Fruit fly (Drosophila melanogaster): ENCODE data around the gene AstA.

Gene AstA

DNA sequence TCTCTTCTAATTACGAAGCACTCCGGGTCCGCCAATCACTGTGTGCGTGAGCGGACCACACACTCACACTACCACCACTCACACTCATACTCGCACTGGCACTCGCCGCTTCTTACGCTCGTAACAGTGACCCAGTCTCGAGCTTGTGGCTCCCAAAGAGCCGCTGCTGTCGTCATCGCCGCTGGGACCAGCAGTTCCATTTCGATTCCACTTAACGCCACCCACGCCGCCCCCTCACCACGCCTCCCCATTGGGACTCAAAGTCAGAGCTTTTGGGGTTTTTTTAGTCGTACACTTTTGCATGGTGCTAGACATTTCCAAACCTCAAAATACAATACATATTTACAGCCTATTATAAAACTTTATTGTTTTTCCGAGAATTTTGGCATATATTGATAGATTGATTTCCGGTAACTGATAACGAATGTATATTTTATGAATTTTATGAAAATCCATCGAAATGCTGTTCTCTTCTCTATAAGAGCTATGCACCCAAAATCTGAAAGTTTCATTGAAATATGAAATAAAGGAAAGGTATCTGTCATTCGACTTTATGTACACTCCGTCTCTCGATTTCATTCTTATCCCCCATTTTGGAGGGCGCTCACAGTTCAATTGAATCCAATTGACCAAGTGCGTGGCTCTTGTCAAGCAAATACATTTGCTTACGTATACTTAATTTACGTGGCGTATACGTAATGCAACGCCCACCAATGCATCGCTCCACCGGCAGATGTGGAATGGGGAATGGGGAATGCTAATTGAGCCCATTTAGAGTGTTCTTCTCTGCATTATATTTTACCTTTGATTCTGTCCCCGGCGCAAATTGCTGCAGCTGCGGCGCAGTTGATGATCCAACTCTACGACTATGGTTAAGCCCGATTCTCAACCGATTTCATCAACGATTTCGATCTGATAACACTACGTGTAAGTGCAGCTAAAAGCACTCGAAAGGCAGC, 6.7 kb upstream of the AstA start, which contains the start of gene CG42331:
TSS of gene CG42331 (plus strand) at position 909 of the 959 bp plus-strand sequence.
- no peak for TF ChIP-seq CG15710 (tag; optimal IDR thresholded peaks at IDR 0.05)
- TF ChIP-seq D1 (tag; optimal IDR thresholded peaks at IDR 0.05), result no peak
- no peak for TF ChIP-seq CG13204 (GFP tag; optimal IDR thresholded peaks at IDR 0.05)
- no peak for TF ChIP-seq CG8159 (tag; optimal IDR thresholded peaks at IDR 0.05)
- TF ChIP-seq CG9948 (tag; optimal IDR thresholded peaks at IDR 0.05), result no peak
- 0 out of 3 replicates have a peak, but pooled peaks have one; percentile 17 for TF ChIP-seq CG4496 (GFP tag; IDR thresholded peaks at IDR 0.05)
- peak; percentile 47; the same call in 2 of the 3 replicates for TF ChIP-seq fd96Ca (GFP tag; IDR thresholded peaks at IDR 0.05)

DNA sequence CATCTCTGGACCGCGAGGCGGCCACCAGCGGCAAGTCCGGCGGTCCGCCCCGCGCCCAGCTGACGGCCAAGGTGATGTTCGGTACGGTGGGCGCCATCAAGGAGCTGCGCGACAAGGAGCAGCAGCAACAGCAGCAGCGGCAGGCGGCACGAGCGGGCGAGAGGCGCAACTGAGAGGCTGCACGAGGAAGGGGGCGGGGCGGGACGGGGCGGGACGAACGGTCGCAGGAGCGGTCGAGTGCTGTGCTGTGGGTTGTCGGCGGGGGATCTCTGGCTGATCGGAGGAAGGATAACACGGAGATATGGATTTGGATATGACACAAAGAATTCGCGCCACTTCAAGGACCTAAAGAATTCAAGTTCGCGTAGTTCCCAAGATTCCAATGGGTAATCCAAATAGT, 4.7 kb upstream of the AstA start:
- TF ChIP-seq CG32121 (GFP tag; IDR thresholded peaks at IDR 0.05) (no peak), CG9948 (tag; optimal IDR thresholded peaks at IDR 0.05) (no peak), EcR (GFP tag; optimal IDR thresholded peaks at IDR 0.05) (no peak), Pif1A (GFP tag; optimal IDR thresholded peaks at IDR 0.05) (no peak), CG10348 (GFP tag; IDR thresholded peaks at IDR 0.05) (no peak), Pif1B (GFP tag; optimal IDR thresholded peaks at IDR 0.05) (no peak), CG13204 (GFP tag; optimal IDR thresholded peaks at IDR 0.05) (no peak)

DNA sequence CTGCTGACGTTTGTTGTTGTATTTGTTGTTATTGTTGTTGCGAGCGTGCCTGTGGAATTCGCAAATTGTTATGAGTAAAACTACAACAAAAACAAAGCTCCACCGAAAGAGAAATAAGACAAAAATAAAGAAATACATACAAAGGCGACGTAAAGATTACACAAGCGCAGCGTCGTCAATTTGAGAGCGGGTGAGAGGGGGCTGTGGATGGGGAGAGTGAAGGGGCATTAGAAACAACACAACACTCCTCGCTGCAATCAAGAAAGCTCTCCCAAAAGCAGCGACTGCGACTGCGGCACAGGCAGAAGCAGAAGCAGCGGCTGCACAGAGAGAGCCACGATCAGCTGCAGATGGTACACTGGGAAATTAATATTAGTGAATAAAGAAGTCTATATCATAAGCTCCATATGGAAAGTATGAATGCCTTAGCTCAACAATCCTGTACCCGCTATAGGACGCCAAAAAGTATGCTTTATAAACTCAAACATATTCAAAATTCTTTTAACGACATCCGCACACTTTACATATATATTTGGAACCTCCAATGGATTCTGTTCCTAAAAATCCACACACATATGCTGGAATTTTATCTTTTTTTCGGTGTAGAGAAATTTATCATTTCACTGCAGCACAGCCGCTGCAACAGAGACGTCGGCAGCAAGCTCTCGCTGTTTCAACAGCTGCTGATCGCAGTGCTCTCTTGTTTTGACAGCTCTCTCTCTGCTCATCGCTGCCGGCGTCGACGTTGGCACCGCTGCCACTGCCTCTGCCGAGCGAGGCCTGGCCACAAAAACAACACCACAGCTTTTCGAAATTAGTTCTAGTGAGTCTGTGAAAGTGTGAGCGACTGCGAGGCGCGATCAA, 3.9 kb upstream of the AstA start, which contains the start of gene CG13631:
TSS of gene CG13631 (plus strand) at position 814 of the 864 bp plus-strand sequence.
- TF ChIP-seq CG12605 (GFP tag; IDR thresholded peaks at IDR 0.05) (peak; percentile 86), Snoo (tag; optimal IDR thresholded peaks at IDR 0.05) (peak; percentile 95), D1 (tag; optimal IDR thresholded peaks at IDR 0.05) (peak; percentile 63), EcR (GFP tag; optimal IDR thresholded peaks at IDR 0.05) (no peak), Pif1B (GFP tag; optimal IDR thresholded peaks at IDR 0.05) (peak; percentile 96), CG4496 (GFP tag; IDR thresholded peaks at IDR 0.05) (peak; percentile 96), rn (GFP tag; IDR thresholded peaks at IDR 0.05) (peak; percentile 93), CG15710 (tag; optimal IDR thresholded peaks at IDR 0.05) (peak; percentile 86), CG34367 (tag; optimal IDR thresholded peaks at IDR 0.05) (peak; percentile 78), CG17806 (tag; optimal IDR thresholded peaks at IDR 0.05) (peak; percentile 88), Ets98B (GFP tag; IDR thresholded peaks at IDR 0.05) (peak; percentile 95), CG14655 (GFP tag; optimal IDR thresholded peaks at IDR 0.05) (peak; percentile 97), CG10348 (GFP tag; IDR thresholded peaks at IDR 0.05) (peak; percentile 94), CG8159 (tag; optimal IDR thresholded peaks at IDR 0.05) (peak; percentile 91), CG13204 (GFP tag; optimal IDR thresholded peaks at IDR 0.05) (no peak), CG32121 (GFP tag; IDR thresholded peaks at IDR 0.05) (peak; percentile 97), Pif1A (GFP tag; optimal IDR thresholded peaks at IDR 0.05) (peak; percentile 96), CG9948 (tag; optimal IDR thresholded peaks at IDR 0.05) (peak; percentile 92), gl (tag; optimal IDR thresholded peaks at IDR 0.05) (peak; percentile 67), fd96Ca (GFP tag; IDR thresholded peaks at IDR 0.05) (peak; percentile 98), CG8301 (tag; optimal IDR thresholded peaks at IDR 0.05) (peak; percentile 97)

DNA sequence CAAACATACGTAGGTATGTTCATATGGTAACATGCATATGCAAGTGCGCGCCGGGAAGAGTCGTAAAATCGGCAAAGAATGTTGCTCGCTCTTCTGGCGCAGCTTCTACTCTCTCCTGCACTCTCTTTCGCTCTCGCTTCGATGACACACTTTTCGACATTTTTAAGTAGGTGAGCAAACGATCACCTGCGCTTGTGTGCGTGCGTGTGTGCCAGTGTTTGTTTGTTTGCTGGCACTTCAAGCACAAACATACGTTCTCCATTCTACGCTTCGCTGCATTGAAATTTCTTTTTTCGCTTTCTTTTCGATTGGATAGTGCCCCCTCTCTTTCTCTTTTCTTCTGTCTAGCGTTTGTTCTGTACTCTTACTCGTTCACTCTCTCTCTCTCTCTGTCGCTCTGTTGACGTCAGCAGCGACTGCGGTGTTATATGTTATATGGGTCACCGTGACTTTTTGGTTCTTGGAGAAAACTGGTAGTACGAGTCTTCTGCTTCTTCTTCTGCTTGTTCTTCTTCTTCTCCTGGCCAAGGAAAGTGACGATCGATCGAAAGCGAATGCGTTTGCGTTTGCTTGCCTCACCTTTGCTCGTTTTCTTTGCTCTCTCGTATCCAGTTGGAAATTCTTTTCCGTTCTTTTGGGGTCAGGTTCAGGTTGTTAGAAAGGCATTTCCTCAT, 2.9 kb upstream of the AstA start:
- no peak for TF ChIP-seq CG8159 (tag; optimal IDR thresholded peaks at IDR 0.05)
- peak; percentile 67 for TF ChIP-seq Snoo (tag; optimal IDR thresholded peaks at IDR 0.05)
- no peak for TF ChIP-seq CG34367 (tag; optimal IDR thresholded peaks at IDR 0.05)
- no peak for TF ChIP-seq CG9948 (tag; optimal IDR thresholded peaks at IDR 0.05)
- no peak for TF ChIP-seq rn (GFP tag; IDR thresholded peaks at IDR 0.05)
- no peak for TF ChIP-seq CG12605 (GFP tag; IDR thresholded peaks at IDR 0.05)
- no peak for TF ChIP-seq EcR (GFP tag; optimal IDR thresholded peaks at IDR 0.05)
- TF ChIP-seq CG10348 (GFP tag; IDR thresholded peaks at IDR 0.05), result no peak
- no peak for TF ChIP-seq CG17806 (tag; optimal IDR thresholded peaks at IDR 0.05)
- no peak for TF ChIP-seq CG15710 (tag; optimal IDR thresholded peaks at IDR 0.05)
- TF ChIP-seq CG13204 (GFP tag; optimal IDR thresholded peaks at IDR 0.05), result no peak
- TF ChIP-seq CG4496 (GFP tag; IDR thresholded peaks at IDR 0.05), result peak; percentile 42; the same call in 1 of the 3 replicates
- TF ChIP-seq Ets98B (GFP tag; IDR thresholded peaks at IDR 0.05), result no peak; the same call in none of the 2 replicates
- TF ChIP-seq CG14655 (GFP tag; optimal IDR thresholded peaks at IDR 0.05), result peak; percentile 62
- TF ChIP-seq gl (tag; optimal IDR thresholded peaks at IDR 0.05), result no peak
- TF ChIP-seq Pif1A (GFP tag; optimal IDR thresholded peaks at IDR 0.05), result no peak
- 0 out of 2 replicates have a peak, but pooled peaks have one; percentile 3 for TF ChIP-seq CG32121 (GFP tag; IDR thresholded peaks at IDR 0.05)
- TF ChIP-seq D1 (tag; optimal IDR thresholded peaks at IDR 0.05), result no peak
- 0 out of 3 replicates have a peak, but pooled peaks have one; percentile 27 for TF ChIP-seq fd96Ca (GFP tag; IDR thresholded peaks at IDR 0.05)
- no peak for TF ChIP-seq Pif1B (GFP tag; optimal IDR thresholded peaks at IDR 0.05)
- TF ChIP-seq CG8301 (tag; optimal IDR thresholded peaks at IDR 0.05), result peak; percentile 48
